Worm (Caenorhabditis elegans): ENCODE measurements around the gene M117.1.

DNA sequence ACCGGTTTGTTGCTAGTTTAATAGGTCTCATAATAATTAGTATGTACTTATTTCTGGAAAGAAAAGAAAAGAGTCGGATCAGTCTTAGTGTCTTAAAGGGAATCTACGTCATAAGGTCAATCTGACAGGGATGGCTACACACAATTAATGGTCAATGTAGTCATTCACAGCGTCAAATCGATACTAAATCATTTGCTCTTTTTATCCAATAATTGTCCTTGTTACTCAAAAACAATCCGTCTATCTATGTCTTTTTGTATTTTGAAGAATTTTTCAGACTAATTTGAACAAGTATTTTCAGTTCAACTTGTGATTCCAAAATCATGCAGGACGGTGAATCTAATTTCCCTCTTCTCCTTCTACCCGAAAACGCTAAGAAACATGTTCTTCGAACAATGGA, 24.6 kb downstream of the M117.1 start, which contains the start of gene fbxb-3:
- TF ChIP-seq nhr-12 (tag; optimal IDR thresholded peaks at IDR 0.05) (no peak), ztf-4 (tag; optimal IDR thresholded peaks at IDR 0.05) (no peak), elt-1 (tag; optimal IDR thresholded peaks at IDR 0.05) (no peak), ceh-82 (tag; optimal IDR thresholded peaks at IDR 0.05) (no peak), nfya-1 (tag; optimal IDR thresholded peaks at IDR 0.05; ENCODE audit: insufficient read depth) (no peak)
